Fruit fly (Drosophila melanogaster) whole organism, embryonic: ENCODE results near the gene fw.

Experiments
- CG10274 ChIP-seq: fragments of 200-800 bp; sonication (Bioruptor generic); optimal IDR thresholded peaks from 3 replicates; lab custom pipeline; 2017; ENCODE audit warnings: missing biosample characterization, mild to moderate bottlenecking, missing genetic modification characterization
- CG10321 ChIP-seq: fragments of 200-800 bp; sonication (Bioruptor generic); IDR thresholded peaks from 2 replicates; pipeline ENCODE4 v1.3.6; 2022; ENCODE audit warnings: missing biosample characterization, missing genetic modification characterization
- CG10543 ChIP-seq: fragments of 200-800 bp; sonication (Bioruptor generic); optimal IDR thresholded peaks from 3 replicates; lab custom pipeline; 2017; ENCODE audit warnings: missing biosample characterization, mild to moderate bottlenecking, missing genetic modification characterization, moderate library complexity
- CG11696 ChIP-seq: fragments of 200-800 bp; sonication (Bioruptor generic); IDR thresholded peaks from 2 replicates; pipeline ENCODE4 v1.3.6; 2022; ENCODE audit warnings: missing biosample characterization, missing genetic modification characterization
- CG12104 ChIP-seq: fragments of 200-800 bp; sonication (Bioruptor generic); optimal IDR thresholded peaks from 3 replicates; lab custom pipeline; 2016; ENCODE audit warnings: missing biosample characterization, missing genetic modification characterization
- CG13123 ChIP-seq: fragments of 200-800 bp; sonication (Bioruptor generic); optimal IDR thresholded peaks from 2 replicates; lab custom pipeline; 2016; ENCODE audit warnings: missing biosample characterization, missing genetic modification characterization
- CG13424 ChIP-seq: fragments of 200-800 bp; sonication (Bioruptor generic); optimal IDR thresholded peaks from 2 replicates; lab custom pipeline; 2019; ENCODE audit warnings: missing biosample characterization, mild to moderate bottlenecking, missing genetic modification characterization, moderate library complexity
- CG15073 ChIP-seq: fragments of 200-800 bp; sonication (Bioruptor generic); optimal IDR thresholded peaks from 2 replicates; lab custom pipeline; 2016; ENCODE audit warnings: missing biosample characterization, missing genetic modification characterization
- CG16815 ChIP-seq: fragments of 200-800 bp; sonication (Bioruptor generic); optimal IDR thresholded peaks from 3 replicates; lab custom pipeline; 2017; ENCODE audit warnings: missing biosample characterization, mild to moderate bottlenecking, missing genetic modification characterization
- CG17361 ChIP-seq: fragments of 200-800 bp; sonication (Bioruptor generic); IDR thresholded peaks from 3 replicates; pipeline ENCODE4 v1.3.6; 2022; ENCODE audit warnings: missing biosample characterization, missing genetic modification characterization
- CG17568 ChIP-seq: fragments of 200-800 bp; sonication (Bioruptor generic); optimal IDR thresholded peaks from 2 replicates; lab custom pipeline; 2018; ENCODE audit warnings: missing biosample characterization, mild to moderate bottlenecking, missing genetic modification characterization, moderate library complexity
- CG1792 ChIP-seq: fragments of 200-800 bp; sonication (Bioruptor generic); optimal IDR thresholded peaks from 2 replicates; lab custom pipeline; 2016; ENCODE audit warnings: missing biosample characterization, missing genetic modification characterization
- CG18764 ChIP-seq: fragments of 200-800 bp; sonication (Bioruptor generic); optimal IDR thresholded peaks from 3 replicates; lab custom pipeline; 2016; ENCODE audit warnings: missing biosample characterization, missing genetic modification characterization
- CG30431 ChIP-seq: fragments of 200-800 bp; sonication (Bioruptor generic); optimal IDR thresholded peaks from 2 replicates; lab custom pipeline; 2017; ENCODE audit warnings: missing biosample characterization, missing genetic modification characterization
- CG31441 ChIP-seq: fragments of 200-800 bp; sonication (Bioruptor generic); IDR thresholded peaks from 2 replicates; pipeline ENCODE4 v1.3.6; 2022; ENCODE audit warnings: missing biosample characterization, missing genetic modification characterization
- CG3995 ChIP-seq: fragments of 200-800 bp; sonication (Bioruptor generic); optimal IDR thresholded peaks from 3 replicates; lab custom pipeline; 2016; ENCODE audit warnings: missing biosample characterization, missing genetic modification characterization
- CG4360 ChIP-seq: fragments of 200-800 bp; sonication (Bioruptor generic); IDR thresholded peaks from 2 replicates; pipeline ENCODE4 v1.3.6; 2022; ENCODE audit warnings: missing biosample characterization, missing genetic modification characterization
- CG7963 ChIP-seq: fragments of 200-800 bp; sonication (Bioruptor generic); IDR thresholded peaks from 3 replicates; pipeline ENCODE4 v1.3.6; 2022; ENCODE audit warnings: missing biosample characterization, missing genetic modification characterization; ENCODE audit not compliant: partially characterized antibody
- CG8765 ChIP-seq: fragments of 200-800 bp; sonication (Bioruptor generic); IDR thresholded peaks from 2 replicates; pipeline ENCODE4 v1.3.6; 2022; ENCODE audit warnings: missing biosample characterization, missing genetic modification characterization
- CG9437 ChIP-seq: fragments of 200-800 bp; sonication (Bioruptor generic); optimal IDR thresholded peaks from 2 replicates; lab custom pipeline; 2018; ENCODE audit warnings: missing biosample characterization, mild to moderate bottlenecking, missing genetic modification characterization
- D ChIP-seq, 2 experiments: fragments of 200-800 bp in 1 of 2; fragments of >200 bp in 1 of 2; sonication (Bioruptor generic) in 1 of 2; optimal IDR thresholded peaks; 2 replicates in 1 of 2; 3 replicates in 1 of 2; lab custom pipeline; 2017; ENCODE audit warnings: mild to moderate bottlenecking in 1 of 2, missing biosample characterization in 1 of 2, missing genetic modification characterization in 1 of 2, missing genetic modification reagents in 1 of 2
- Gsc ChIP-seq: fragments of 200-800 bp; sonication (Bioruptor generic); IDR thresholded peaks from 2 replicates; pipeline ENCODE4 v1.3.6; 2022; ENCODE audit warnings: missing biosample characterization, missing genetic modification characterization
- H15 ChIP-seq: fragments of 200-800 bp; sonication (Bioruptor generic); IDR thresholded peaks from 3 replicates; pipeline ENCODE4 v1.3.6; 2022; ENCODE audit warnings: missing biosample characterization, missing genetic modification characterization
- HmgD ChIP-seq: fragments of 200-800 bp; sonication (Bioruptor generic); optimal IDR thresholded peaks from 3 replicates; lab custom pipeline; 2016; ENCODE audit warnings: missing biosample characterization, missing genetic modification characterization
- HmgZ ChIP-seq: fragments of 200-800 bp; sonication (Bioruptor generic); optimal IDR thresholded peaks from 2 replicates; lab custom pipeline; 2018; ENCODE audit warnings: missing biosample characterization, mild to moderate bottlenecking, missing genetic modification characterization
- Hr51 ChIP-seq, 2 experiments: fragments of 200-800 bp; sonication (Bioruptor generic); optimal IDR thresholded peaks; 2 replicates in 1 of 2; 3 replicates in 1 of 2; lab custom pipeline; 2016 to 2018; ENCODE audit warnings: missing biosample characterization in 2 of 2, missing genetic modification characterization in 2 of 2, mild to moderate bottlenecking in 1 of 2, moderate library complexity in 1 of 2
- Med ChIP-seq: fragments of 200-800 bp; sonication (Bioruptor generic); peaks from one replicate; lab custom pipeline; 2016; ENCODE audit warnings: missing biosample characterization, missing genetic modification characterization, mild to moderate bottlenecking, inconsistent platforms, moderate library complexity
- aop ChIP-seq: fragments of 200-800 bp; sonication (Bioruptor generic); IDR thresholded peaks from 2 replicates; pipeline ENCODE4 v1.3.6; 2022; ENCODE audit warnings: missing biosample characterization, missing genetic modification characterization
- bbx ChIP-seq: fragments of 200-800 bp; sonication (Bioruptor generic); IDR thresholded peaks from 2 replicates; pipeline ENCODE4 v1.3.6; 2022; ENCODE audit warnings: missing biosample characterization, missing genetic modification characterization; ENCODE audit not compliant: partially characterized antibody
- caup ChIP-seq: fragments of 200-800 bp; sonication (Bioruptor generic); optimal IDR thresholded peaks from 3 replicates; lab custom pipeline; 2017; ENCODE audit warnings: missing biosample characterization, mild to moderate bottlenecking, missing genetic modification characterization, moderate library complexity; ENCODE audit not compliant: severe bottlenecking
- chinmo ChIP-seq: fragments of 200-800 bp; sonication (Bioruptor generic); IDR thresholded peaks from 4 replicates; pipeline ENCODE4 v1.3.6; 2022; ENCODE audit warnings: missing biosample characterization, missing genetic modification characterization; ENCODE audit not compliant: partially characterized antibody
- dan ChIP-seq: fragments of 200-800 bp; sonication (Bioruptor generic); IDR thresholded peaks from 2 replicates; pipeline ENCODE4 v1.3.6; 2022; ENCODE audit warnings: missing biosample characterization, missing genetic modification characterization
- danr ChIP-seq: fragments of 200-800 bp; sonication (Bioruptor generic); IDR thresholded peaks from 2 replicates; pipeline ENCODE4 v1.3.6; 2022; ENCODE audit warnings: missing biosample characterization, missing genetic modification characterization
- dmrt11E ChIP-seq: fragments of 200-800 bp; sonication (Bioruptor generic); optimal IDR thresholded peaks from 3 replicates; lab custom pipeline; 2018; ENCODE audit warnings: missing biosample characterization, mild to moderate bottlenecking, missing genetic modification characterization, moderate library complexity
- dysf ChIP-seq: fragments of 200-800 bp; sonication (Bioruptor generic); IDR thresholded peaks from 3 replicates; pipeline ENCODE4 v1.3.6; 2022; ENCODE audit warnings: missing biosample characterization, missing genetic modification characterization
- eve ChIP-seq, 2 experiments: fragments of >200 bp; optimal IDR thresholded peaks; 2 replicates each; lab custom pipeline; 2017; ENCODE audit warnings: missing biosample characterization in 2 of 2, missing genetic modification characterization in 2 of 2
- hb ChIP-seq: fragments of 200-800 bp; sonication (Bioruptor generic); IDR thresholded peaks from 3 replicates; pipeline ENCODE4 v1.3.6; 2022; ENCODE audit warnings: missing biosample characterization, missing genetic modification characterization; ENCODE audit not compliant: partially characterized antibody
- ind ChIP-seq: fragments of 200-800 bp; sonication (Bioruptor generic); optimal IDR thresholded peaks from 3 replicates; lab custom pipeline; 2016; ENCODE audit warnings: missing biosample characterization, missing genetic modification characterization
- insv ChIP-seq, 2 experiments: fragments of 200-800 bp; sonication (Bioruptor generic); optimal IDR thresholded peaks; 3 replicates each; lab custom pipeline; 2016 to 2018; ENCODE audit warnings: missing biosample characterization in 2 of 2, missing genetic modification characterization in 2 of 2
- inv ChIP-seq: fragments of 200-800 bp; sonication (Bioruptor generic); IDR thresholded peaks from 2 replicates; pipeline ENCODE4 v1.3.6; 2022; ENCODE audit warnings: missing biosample characterization, missing genetic modification characterization; ENCODE audit not compliant: partially characterized antibody
- kni ChIP-seq: fragments of 200-800 bp; sonication (Bioruptor generic); optimal IDR thresholded peaks from 3 replicates; lab custom pipeline; 2017; ENCODE audit warnings: mild to moderate bottlenecking, missing biosample characterization, missing genetic modification reagents, missing genetic modification characterization
- mld ChIP-seq: fragments of 200-800 bp; sonication (Bioruptor generic); IDR thresholded peaks from 3 replicates; pipeline ENCODE4 v1.3.6; 2022; ENCODE audit warnings: missing biosample characterization, missing genetic modification characterization; ENCODE audit not compliant: partially characterized antibody
- nerfin-2 ChIP-seq: fragments of 200-800 bp; sonication (Bioruptor generic); IDR thresholded peaks from 2 replicates; pipeline ENCODE4 v1.3.6; 2022; ENCODE audit warnings: missing biosample characterization, missing genetic modification characterization; ENCODE audit not compliant: partially characterized antibody
- pfk ChIP-seq: fragments of 200-800 bp; sonication (Bioruptor generic); optimal IDR thresholded peaks from 2 replicates; lab custom pipeline; 2018; ENCODE audit warnings: missing biosample characterization, mild to moderate bottlenecking, missing genetic modification characterization, moderate library complexity
- pnt ChIP-seq: fragments of 200-800 bp; sonication (Bioruptor generic); optimal IDR thresholded peaks from 3 replicates; lab custom pipeline; 2016; ENCODE audit warnings: missing biosample characterization, missing genetic modification characterization
- slbo ChIP-seq: fragments of 200-800 bp; sonication (Bioruptor generic); IDR thresholded peaks from 2 replicates; pipeline ENCODE4 v1.3.6; 2022; ENCODE audit warnings: missing biosample characterization, missing genetic modification characterization
- tin ChIP-seq: fragments of 200-800 bp; sonication (Bioruptor generic); optimal IDR thresholded peaks from 3 replicates; lab custom pipeline; 2016; ENCODE audit warnings: missing biosample characterization, missing genetic modification characterization
- tna ChIP-seq: fragments of 200-800 bp; sonication (Bioruptor generic); IDR thresholded peaks from 2 replicates; pipeline ENCODE4 v1.3.6; 2022; ENCODE audit warnings: missing biosample characterization, missing genetic modification characterization; ENCODE audit not compliant: partially characterized antibody
- tx ChIP-seq: fragments of 200-800 bp; sonication (Bioruptor generic); optimal IDR thresholded peaks from 2 replicates; lab custom pipeline; 2016; ENCODE audit warnings: missing biosample characterization, missing genetic modification characterization

The fw gene

dm6 chrX:12006678-12007441 lies 3.1 kb upstream of the fw start, which contains the start of gene CG1806 (continued):
- TF ChIP-seq Gsc (GFP tag; lab: Robert Waterston, UW), result no peak
- no peak for TF ChIP-seq pnt (GFP tag; lab: Kevin White, UChicago)
- TF ChIP-seq CG13424 (tag; lab: Kevin White, UChicago), result no peak
- no peak for TF ChIP-seq CG17568
- no peak for TF ChIP-seq H15
- TF ChIP-seq aop (GFP tag; lab: Robert Waterston, UW), result no peak
- no peak for TF ChIP-seq danr (GFP tag; lab: Robert Waterston, UW)
- no peak for TF ChIP-seq CG8765
- TF ChIP-seq tna (GFP tag; lab: Robert Waterston, UW), result no peak
- no peak for TF ChIP-seq CG11696 (GFP tag; lab: Robert Waterston, UW)
- TF ChIP-seq CG7963 (GFP tag; lab: Robert Waterston, UW), result no peak
- no peak for TF ChIP-seq dan (GFP tag; lab: Robert Waterston, UW)
- TF ChIP-seq Med (GFP tag; lab: Kevin White, UChicago), result peak; percentile 45
- TF ChIP-seq dmrt11E (tag; lab: Kevin White, UChicago), result no peak
- no peak for TF ChIP-seq CG3995 (GFP tag; lab: Kevin White, UChicago)
- no peak for TF ChIP-seq bbx (GFP tag; lab: Robert Waterston, UW)
- no peak for TF ChIP-seq dysf (GFP tag; lab: Robert Waterston, UW)
- TF ChIP-seq chinmo, result 0 out of 4 replicates have a peak, but pooled peaks have one; percentile 54
- TF ChIP-seq CG31441 (GFP tag; lab: Robert Waterston, UW), result no peak
- TF ChIP-seq hb, result no peak
- TF ChIP-seq D (optimal IDR thresholded peaks at IDR 0.05; lab: Kevin White, UChicago), result no peak
- no peak for TF ChIP-seq D (GFP tag; optimal IDR thresholded peaks at IDR 0.05; lab: Kevin White, UChicago)
- TF ChIP-seq CG10543 (GFP tag; lab: Kevin White, UChicago), result peak; percentile 7
- TF ChIP-seq, all 482 proteins: peak for 68

DNA sequence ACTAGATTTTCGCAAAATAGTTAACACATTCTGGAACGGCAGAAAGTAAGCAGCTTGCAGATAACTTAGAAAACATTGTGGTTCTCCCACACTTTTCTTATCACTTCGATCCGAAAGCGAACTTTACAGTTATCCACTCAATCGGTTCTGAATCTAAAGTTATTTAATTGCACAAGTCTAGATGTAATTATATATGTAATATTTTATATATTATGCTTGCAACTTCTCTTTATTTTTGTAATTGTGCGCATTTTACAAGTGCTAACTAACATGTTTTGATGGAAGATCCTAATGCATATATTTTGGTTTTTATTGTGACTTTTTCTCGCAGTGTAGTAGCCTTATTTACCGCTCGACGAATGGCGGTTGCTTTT lies 668 bp upstream of the fw start:
- TF ChIP-seq CG15073 (GFP tag; lab: Kevin White, UChicago) (no peak), caup (GFP tag; lab: Kevin White, UChicago) (no peak), CG16815 (GFP tag; lab: Kevin White, UChicago) (no peak), mld (GFP tag; lab: Robert Waterston, UW) (no peak), CG13123 (GFP tag; lab: Kevin White, UChicago) (no peak), CG18764 (GFP tag; lab: Kevin White, UChicago) (no peak), CG4360 (GFP tag; lab: Robert Waterston, UW) (no peak), CG9437 (peak; percentile 58), Hr51 (GFP tag; optimal IDR thresholded peaks at IDR 0.05; lab: Kevin White, UChicago) (peak in 1 of 2 experiments; percentile 62), kni (GFP tag; lab: Kevin White, UChicago) (no peak), CG12104 (peak; percentile 31), insv (GFP tag; optimal IDR thresholded peaks at IDR 0.05; lab: Kevin White, UChicago) (no peak), slbo (GFP tag; lab: Robert Waterston, UW) (no peak), HmgD (GFP tag; lab: Kevin White, UChicago) (no peak), tx (GFP tag; lab: Kevin White, UChicago) (no peak), HmgZ (no peak), CG10274 (no peak), CG30431 (GFP tag; lab: Kevin White, UChicago) (no peak), nerfin-2 (GFP tag; lab: Robert Waterston, UW) (no peak), eve (GFP tag; optimal IDR thresholded peaks at IDR 0.05; lab: Kevin White, UChicago) (no peak), CG17361 (GFP tag; lab: Robert Waterston, UW) (peak; percentile 79), CG1792 (GFP tag; lab: Kevin White, UChicago) (no peak), inv (no peak), pfk (GFP tag; lab: Kevin White, UChicago) (no peak), tin (no peak), ind (GFP tag; lab: Kevin White, UChicago) (no peak), CG10321 (no peak)
